Fruit fly (Drosophila melanogaster) whole organism, prepupa: ENCODE measurements around the gene Ltn1.

ENCODE experiments used
- Blimp-1 ChIP-seq: fragments of 200-800 bp; sonication (Bioruptor generic); optimal IDR thresholded peaks from 3 replicates; lab custom pipeline; 2017; ENCODE audit warnings: missing biosample characterization, missing genetic modification characterization, mild to moderate bottlenecking, moderate library complexity, missing genetic modification reagents
- CG10631 ChIP-seq: fragments of 200-800 bp; sonication (Bioruptor generic); optimal IDR thresholded peaks from 2 replicates; lab custom pipeline; 2016; ENCODE audit warnings: missing biosample characterization, missing genetic modification characterization
- CG10669 ChIP-seq: fragments of 200-800 bp; sonication (Bioruptor generic); optimal IDR thresholded peaks from 3 replicates; lab custom pipeline; 2018; ENCODE audit warnings: missing biosample characterization, mild to moderate bottlenecking, missing genetic modification characterization, moderate library complexity
- CG11294 ChIP-seq: fragments of 200-800 bp; sonication (Bioruptor generic); IDR thresholded peaks from 2 replicates; pipeline ENCODE4 v1.3.6; 2022; ENCODE audit warnings: missing biosample characterization, missing genetic modification characterization
- CG11902 ChIP-seq: fragments of 200-800 bp; sonication (Bioruptor generic); optimal IDR thresholded peaks from 3 replicates; lab custom pipeline; 2016; ENCODE audit warnings: missing biosample characterization, missing genetic modification characterization
- CG15336 ChIP-seq: fragments of 200-800 bp; sonication (Bioruptor generic); IDR thresholded peaks from 2 replicates; pipeline ENCODE4 v1.3.6; 2022; ENCODE audit warnings: missing biosample characterization, missing genetic modification characterization
- CG16779 ChIP-seq: fragments of 200-800 bp; sonication (Bioruptor generic); optimal IDR thresholded peaks from 3 replicates; lab custom pipeline; 2017; ENCODE audit warnings: missing biosample characterization, mild to moderate bottlenecking, missing genetic modification characterization
- CG3032 ChIP-seq: fragments of 200-800 bp; optimal IDR thresholded peaks from 2 replicates; lab custom pipeline; 2019; ENCODE audit warnings: missing biosample characterization, mild to moderate bottlenecking, missing genetic modification characterization, moderate library complexity
- CG31627 ChIP-seq: fragments of 200-800 bp; sonication (Bioruptor generic); optimal IDR thresholded peaks from 3 replicates; lab custom pipeline; 2016; ENCODE audit warnings: missing biosample characterization, missing genetic modification characterization
- CG32006 ChIP-seq: fragments of 200-800 bp; sonication (Bioruptor generic); optimal IDR thresholded peaks from 3 replicates; lab custom pipeline; 2017; ENCODE audit warnings: missing biosample characterization, mild to moderate bottlenecking, missing genetic modification characterization
- CG4318 ChIP-seq: fragments of 200-800 bp; sonication (Bioruptor generic); optimal IDR thresholded peaks from 3 replicates; lab custom pipeline; 2017; ENCODE audit warnings: missing biosample characterization, mild to moderate bottlenecking, missing genetic modification characterization
- CG6163 ChIP-seq: fragments of 200-800 bp; sonication (Bioruptor generic); IDR thresholded peaks from 3 replicates; pipeline ENCODE4 v1.3.6; 2022; ENCODE audit warnings: missing biosample characterization, missing genetic modification characterization
- CG6276 ChIP-seq: fragments of 200-800 bp; sonication (Bioruptor generic); optimal IDR thresholded peaks from 2 replicates; lab custom pipeline; 2017; ENCODE audit warnings: missing biosample characterization, mild to moderate bottlenecking, missing genetic modification characterization
- CG6808 ChIP-seq: fragments of 200-800 bp; sonication (Bioruptor generic); optimal IDR thresholded peaks from 3 replicates; lab custom pipeline; 2017; ENCODE audit warnings: missing biosample characterization, missing genetic modification characterization, mild to moderate bottlenecking, moderate library complexity, missing genetic modification reagents
- CG8119 ChIP-seq: fragments of 200-800 bp; sonication (Bioruptor generic); IDR thresholded peaks from 3 replicates; pipeline ENCODE4 v1.3.6; 2022; ENCODE audit warnings: missing biosample characterization, missing genetic modification characterization
- CG8319 ChIP-seq: fragments of 200-800 bp; sonication (Bioruptor generic); optimal IDR thresholded peaks from 3 replicates; lab custom pipeline; 2016; ENCODE audit warnings: missing biosample characterization, missing genetic modification characterization
- CG9139 ChIP-seq: fragments of 200-800 bp; sonication (Bioruptor generic); optimal IDR thresholded peaks from 3 replicates; lab custom pipeline; 2017; ENCODE audit warnings: missing biosample characterization, mild to moderate bottlenecking, missing genetic modification characterization
- Eip78C ChIP-seq: fragments of 200-800 bp; sonication (Bioruptor generic); peaks from one replicate; lab custom pipeline; 2016; ENCODE audit warnings: missing biosample characterization, missing genetic modification characterization
- Ets21C ChIP-seq: fragments of 200-800 bp; sonication (Bioruptor generic); optimal IDR thresholded peaks from 3 replicates; lab custom pipeline; 2016; ENCODE audit warnings: missing biosample characterization, missing genetic modification characterization
- Ets96B ChIP-seq: fragments of 200-800 bp; optimal IDR thresholded peaks from 2 replicates; lab custom pipeline; 2019; ENCODE audit warnings: missing biosample characterization, mild to moderate bottlenecking, missing genetic modification characterization, moderate library complexity
- Hr38 ChIP-seq: sonication (Bioruptor generic); optimal IDR thresholded peaks from 2 replicates; lab custom pipeline; 2016; ENCODE audit warnings: missing biosample characterization, missing genetic modification characterization
- Hr39 ChIP-seq: fragments of 200-800 bp; sonication (Bioruptor generic); optimal IDR thresholded peaks from 2 replicates; lab custom pipeline; 2016; ENCODE audit warnings: missing biosample characterization, missing genetic modification characterization
- Lpt ChIP-seq: fragments of 200-800 bp; sonication (Bioruptor generic); optimal IDR thresholded peaks from 3 replicates; lab custom pipeline; 2016; ENCODE audit warnings: missing biosample characterization, missing genetic modification characterization
- Met ChIP-seq: fragments of 200-800 bp; sonication (Bioruptor generic); optimal IDR thresholded peaks from 3 replicates; lab custom pipeline; 2016; ENCODE audit warnings: missing biosample characterization, missing genetic modification characterization
- Smox ChIP-seq: fragments of 200-800 bp; sonication (Bioruptor generic); optimal IDR thresholded peaks from 3 replicates; lab custom pipeline; 2016; ENCODE audit warnings: missing biosample characterization, missing genetic modification characterization
- cyc ChIP-seq: fragments of 200-800 bp; sonication (Bioruptor generic); optimal IDR thresholded peaks from 3 replicates; lab custom pipeline; 2016; ENCODE audit warnings: missing biosample characterization, missing genetic modification characterization
- dac ChIP-seq: fragments of 200-800 bp; sonication (Bioruptor generic); optimal IDR thresholded peaks from 2 replicates; lab custom pipeline; 2017; ENCODE audit warnings: missing biosample characterization, mild to moderate bottlenecking, missing genetic modification characterization
- dsx ChIP-seq: fragments of 200-800 bp; optimal IDR thresholded peaks from 3 replicates; lab custom pipeline; 2019; ENCODE audit warnings: missing biosample characterization, mild to moderate bottlenecking, missing genetic modification characterization, moderate library complexity; ENCODE audit not compliant: poor library complexity, severe bottlenecking
- esn ChIP-seq: fragments of 200-800 bp; sonication (Bioruptor generic); optimal IDR thresholded peaks from 2 replicates; lab custom pipeline; 2016; ENCODE audit warnings: missing biosample characterization, mild to moderate bottlenecking, missing genetic modification characterization, moderate library complexity
- fd59A ChIP-seq: fragments of 200-800 bp; sonication (Bioruptor generic); optimal IDR thresholded peaks from 2 replicates; lab custom pipeline; 2017; ENCODE audit warnings: missing biosample characterization, mild to moderate bottlenecking, missing genetic modification characterization, missing genetic modification reagents
- fd85E ChIP-seq: fragments of 200-800 bp; sonication (Bioruptor generic); optimal IDR thresholded peaks from 3 replicates; lab custom pipeline; 2016; ENCODE audit warnings: missing biosample characterization, missing genetic modification characterization
- fkh ChIP-seq: fragments of 200-800 bp; sonication (Bioruptor generic); optimal IDR thresholded peaks from 3 replicates; lab custom pipeline; 2017; ENCODE audit warnings: missing biosample characterization, mild to moderate bottlenecking, missing genetic modification characterization, moderate library complexity
- lz ChIP-seq: fragments of 200-800 bp; sonication (Bioruptor generic); optimal IDR thresholded peaks from 3 replicates; lab custom pipeline; 2016; ENCODE audit warnings: missing biosample characterization, missing genetic modification characterization
- pdm3 ChIP-seq: fragments of 200-800 bp; sonication (Bioruptor generic); optimal IDR thresholded peaks from 3 replicates; lab custom pipeline; 2016; ENCODE audit warnings: missing biosample characterization, missing genetic modification characterization
- salr ChIP-seq, 2 experiments: fragments of 200-800 bp; sonication (Bioruptor generic); optimal IDR thresholded peaks; 3 replicates each; lab custom pipeline; 2016 to 2018; ENCODE audit warnings: missing biosample characterization in 2 of 2, missing genetic modification characterization in 2 of 2, mild to moderate bottlenecking in 1 of 2
- ss ChIP-seq, 2 experiments: fragments of 200-800 bp; sonication (Bioruptor generic); optimal IDR thresholded peaks; 2 replicates in 1 of 2; 3 replicates in 1 of 2; lab custom pipeline; 2017 to 2018; ENCODE audit warnings: mild to moderate bottlenecking in 2 of 2, missing biosample characterization in 2 of 2, missing genetic modification characterization in 2 of 2, moderate library complexity in 1 of 2
- svp ChIP-seq: fragments of 200-800 bp; sonication (Bioruptor generic); peaks from one replicate; lab custom pipeline; 2016; ENCODE audit warnings: missing biosample characterization, missing genetic modification characterization
- topi ChIP-seq: fragments of 200-800 bp; sonication (Bioruptor generic); optimal IDR thresholded peaks from 3 replicates; lab custom pipeline; 2016; ENCODE audit warnings: missing biosample characterization, missing genetic modification characterization
- vri ChIP-seq: fragments of 200-800 bp; sonication (Bioruptor generic); optimal IDR thresholded peaks from 3 replicates; lab custom pipeline; 2016; ENCODE audit warnings: missing biosample characterization, mild to moderate bottlenecking, missing genetic modification characterization

Gene Ltn1

DNA sequence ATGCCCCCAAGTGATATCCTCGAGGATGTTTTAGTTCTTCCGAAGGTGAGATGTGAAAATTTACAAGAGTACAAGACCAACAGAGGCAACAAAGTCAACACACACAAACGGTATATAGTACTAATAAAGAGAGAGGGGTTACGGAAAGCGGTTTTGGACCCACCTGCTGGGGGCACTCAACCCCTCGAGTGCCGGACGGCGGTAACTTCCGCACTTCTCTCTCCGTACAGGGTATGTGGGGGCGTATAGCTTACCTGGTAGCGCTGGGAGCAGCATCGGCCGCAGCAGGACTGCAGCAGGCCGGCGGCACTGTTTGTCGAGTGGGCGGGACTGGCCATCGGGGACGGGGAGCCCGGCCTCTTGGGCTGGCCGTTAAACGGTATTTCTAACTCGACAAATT lies 17.3 kb upstream of the Ltn1 start:
- no peak for TF ChIP-seq CG4318 (GFP tag; lab: Kevin White, UChicago)
- no peak for TF ChIP-seq vri
- no peak for TF ChIP-seq topi (GFP tag; lab: Kevin White, UChicago)
- no peak for TF ChIP-seq fkh (GFP tag; lab: Kevin White, UChicago)
- no peak for TF ChIP-seq CG9139
- TF ChIP-seq Blimp-1 (GFP tag; lab: Kevin White, UChicago), result no peak

DNA sequence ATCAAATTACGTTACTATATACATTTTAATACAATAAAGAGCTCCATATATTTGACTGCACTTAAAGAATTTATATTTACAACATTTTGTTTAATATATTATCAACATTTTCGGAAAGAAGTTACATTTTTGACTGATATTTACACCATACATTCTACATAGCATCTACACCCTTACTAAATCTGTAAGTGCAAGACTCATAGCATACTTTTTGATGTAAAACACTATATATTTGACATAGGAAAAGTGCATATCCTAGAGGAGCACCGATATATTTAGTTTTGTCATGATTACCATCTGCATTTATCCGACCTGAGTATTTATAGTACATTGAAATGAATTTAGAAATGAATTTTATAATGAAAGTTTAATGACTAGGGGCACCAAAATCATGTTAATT lies 16.9 kb upstream of the Ltn1 start:
- TF ChIP-seq pdm3 (GFP tag; lab: Kevin White, UChicago), result no peak
- no peak for TF ChIP-seq CG11294 (GFP tag; lab: Robert Waterston, UW)
- TF ChIP-seq CG6163 (GFP tag; lab: Robert Waterston, UW), result no peak
- TF ChIP-seq Blimp-1 (GFP tag; lab: Kevin White, UChicago), result no peak
- no peak for TF ChIP-seq Eip78C
- no peak for TF ChIP-seq CG16779 (tag; lab: Kevin White, UChicago)
- no peak for TF ChIP-seq CG32006 (GFP tag; lab: Kevin White, UChicago)
- TF ChIP-seq fd85E, result no peak
- no peak for TF ChIP-seq dsx
- TF ChIP-seq Smox (GFP tag; lab: Kevin White, UChicago), result no peak
- no peak for TF ChIP-seq fkh (GFP tag; lab: Kevin White, UChicago)
- TF ChIP-seq Ets21C (GFP tag; lab: Kevin White, UChicago), result no peak
- TF ChIP-seq CG6808 (GFP tag; lab: Kevin White, UChicago), result no peak
- TF ChIP-seq Met (GFP tag; lab: Kevin White, UChicago), result no peak
- TF ChIP-seq CG4318 (GFP tag; lab: Kevin White, UChicago), result no peak
- no peak for TF ChIP-seq CG10631
- TF ChIP-seq ss (GFP tag; optimal IDR thresholded peaks at IDR 0.05; lab: Kevin White, UChicago), result no peak
- TF ChIP-seq CG8119, result no peak
- no peak for TF ChIP-seq fd59A
- TF ChIP-seq CG15336 (GFP tag; lab: Robert Waterston, UW), result no peak

DNA sequence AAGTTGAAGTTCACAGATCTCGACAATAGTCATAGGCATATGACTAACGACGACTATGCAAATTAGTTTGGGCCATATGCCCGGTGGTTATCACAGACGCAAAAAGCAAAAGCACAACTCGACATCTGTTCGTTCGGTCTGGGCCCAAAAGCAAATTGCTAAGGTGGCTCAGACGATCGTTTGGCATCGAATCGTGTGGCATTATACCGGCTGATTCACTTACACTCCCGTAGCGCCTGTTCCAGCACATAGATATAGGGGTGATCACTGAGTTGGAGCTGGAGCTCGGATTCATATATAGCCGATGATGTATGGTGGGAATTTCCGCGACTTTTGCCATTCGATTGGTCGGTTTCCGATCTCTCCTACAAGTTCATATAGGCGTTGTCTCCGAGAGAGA lies 14.0 kb upstream of the Ltn1 start:
- TF ChIP-seq CG8319, result no peak
- no peak for TF ChIP-seq Ets96B (tag; lab: Kevin White, UChicago)
- no peak for TF ChIP-seq lz (GFP tag; lab: Kevin White, UChicago)
- TF ChIP-seq esn, result no peak
- no peak for TF ChIP-seq CG10631
- no peak for TF ChIP-seq fkh (GFP tag; lab: Kevin White, UChicago)
- TF ChIP-seq CG11902 (GFP tag; lab: Kevin White, UChicago), result no peak
- TF ChIP-seq Hr39, result no peak
- TF ChIP-seq Lpt (GFP tag; lab: Kevin White, UChicago), result no peak
- no peak for TF ChIP-seq CG31627 (GFP tag; lab: Kevin White, UChicago)
- TF ChIP-seq CG6163 (GFP tag; lab: Robert Waterston, UW), result no peak
- TF ChIP-seq Blimp-1 (GFP tag; lab: Kevin White, UChicago), result no peak
- no peak for TF ChIP-seq pdm3 (GFP tag; lab: Kevin White, UChicago)
- TF ChIP-seq dac (GFP tag; lab: Kevin White, UChicago), result no peak
- no peak for TF ChIP-seq Met (GFP tag; lab: Kevin White, UChicago)
- TF ChIP-seq, all 60 proteins: peak for 0

DNA sequence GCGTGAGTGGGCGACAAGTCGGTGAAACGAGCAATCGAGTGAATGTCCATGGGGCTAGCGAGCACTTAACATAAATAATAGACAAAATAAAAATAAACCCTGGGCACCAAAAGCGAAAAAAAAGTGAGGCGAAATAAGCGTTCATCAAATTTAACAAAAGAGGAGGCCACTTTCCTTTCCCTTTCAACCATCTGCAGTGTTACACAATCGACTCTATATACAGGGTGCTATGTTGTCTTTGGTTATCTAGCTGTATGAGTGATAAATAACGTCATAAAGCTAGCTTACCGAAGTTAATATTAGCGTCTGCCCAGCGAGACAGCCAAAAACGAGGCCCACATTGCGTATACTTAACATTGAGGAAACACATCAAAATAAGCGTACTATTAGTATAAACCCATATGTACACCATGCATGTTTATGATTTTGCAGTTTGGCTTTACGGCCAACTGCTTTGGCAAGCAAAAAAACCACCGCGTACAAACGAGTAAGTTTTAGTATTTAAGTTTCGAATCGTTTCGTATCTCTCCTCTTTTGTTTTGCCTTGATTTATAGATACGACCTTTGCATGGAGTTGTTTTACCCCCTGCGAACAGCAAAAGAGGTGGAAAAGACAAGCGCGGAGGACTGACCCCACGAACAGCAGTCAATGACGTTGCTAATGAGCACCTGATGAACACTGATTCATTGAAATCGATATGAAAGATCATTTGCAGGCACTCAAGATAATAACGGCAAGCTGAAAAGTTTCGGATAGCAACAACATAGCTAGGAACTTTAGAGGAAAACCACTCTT lies 13.0 kb upstream of the Ltn1 start:
- no peak for TF ChIP-seq CG10631
- no peak for TF ChIP-seq CG3032
- TF ChIP-seq CG16779 (tag; lab: Kevin White, UChicago), result no peak
- TF ChIP-seq salr (GFP tag; optimal IDR thresholded peaks at IDR 0.05; lab: Kevin White, UChicago), result no peak
- no peak for TF ChIP-seq CG6276 (GFP tag; lab: Kevin White, UChicago)
- no peak for TF ChIP-seq Hr38
- no peak for TF ChIP-seq CG8119
- no peak for TF ChIP-seq CG10669 (GFP tag; lab: Kevin White, UChicago)
- no peak for TF ChIP-seq CG15336 (GFP tag; lab: Robert Waterston, UW)
- no peak for TF ChIP-seq cyc (GFP tag; lab: Kevin White, UChicago)
- no peak for TF ChIP-seq svp
- TF ChIP-seq fd59A, result no peak
- TF ChIP-seq lz (GFP tag; lab: Kevin White, UChicago), result no peak
